Fruit fly (Drosophila melanogaster) whole organism, pupa: Measurements from ENCODE around the gene CG4842.
A peak's percentile ranks its signal among the peaks of the same experiment; 100 is the strongest.

Source experiments
- CG10348 ChIP-seq: fragments of 200-800 bp; sonication (Bioruptor generic); IDR thresholded peaks from 2 replicates; pipeline ENCODE4 v1.3.6; 2022; ENCODE audit warnings: missing biosample characterization, missing genetic modification characterization
- CG12605 ChIP-seq: fragments of 200-800 bp; sonication (Bioruptor generic); IDR thresholded peaks from 2 replicates; pipeline ENCODE4 v1.3.6; 2022; ENCODE audit warnings: missing biosample characterization, missing genetic modification characterization
- CG13204 ChIP-seq: fragments of 200-800 bp; sonication (Bioruptor generic); optimal IDR thresholded peaks from 2 replicates; lab custom pipeline; 2018; ENCODE audit warnings: missing biosample characterization, mild to moderate bottlenecking, missing genetic modification characterization, moderate library complexity
- CG14655 ChIP-seq: fragments of 200-800 bp; sonication (Bioruptor generic); optimal IDR thresholded peaks from 3 replicates; lab custom pipeline; 2017; ENCODE audit warnings: mild to moderate bottlenecking, missing biosample characterization, missing genetic modification reagents, missing genetic modification characterization
- CG15710 ChIP-seq: fragments of 200-800 bp; sonication (Bioruptor generic); optimal IDR thresholded peaks from 2 replicates; lab custom pipeline; 2018; ENCODE audit warnings: missing biosample characterization, mild to moderate bottlenecking, missing genetic modification characterization, moderate library complexity
- CG17806 ChIP-seq: fragments of 200-800 bp; sonication (Bioruptor generic); optimal IDR thresholded peaks from 2 replicates; lab custom pipeline; 2018; ENCODE audit warnings: missing biosample characterization, mild to moderate bottlenecking, missing genetic modification characterization, moderate library complexity
- CG32121 ChIP-seq: fragments of 200-800 bp; sonication (Bioruptor generic); IDR thresholded peaks from 2 replicates; pipeline ENCODE4 v1.3.6; 2022; ENCODE audit warnings: missing biosample characterization, missing genetic modification characterization
- CG34367 ChIP-seq: fragments of 200-800 bp; sonication (Bioruptor generic); optimal IDR thresholded peaks from 2 replicates; lab custom pipeline; 2018; ENCODE audit warnings: missing biosample characterization, mild to moderate bottlenecking, missing genetic modification characterization
- CG4496 ChIP-seq: fragments of 200-800 bp; sonication (Bioruptor generic); IDR thresholded peaks from 3 replicates; pipeline ENCODE4 v1.3.6; 2022; ENCODE audit warnings: missing biosample characterization, missing genetic modification characterization
- CG8159 ChIP-seq: fragments of 200-800 bp; sonication (Bioruptor generic); optimal IDR thresholded peaks from 3 replicates; lab custom pipeline; 2018; ENCODE audit warnings: missing biosample characterization, mild to moderate bottlenecking, missing genetic modification characterization, moderate library complexity
- CG8301 ChIP-seq: fragments of 200-800 bp; sonication (Bioruptor generic); optimal IDR thresholded peaks from 2 replicates; lab custom pipeline; 2018; ENCODE audit warnings: missing biosample characterization, mild to moderate bottlenecking, missing genetic modification characterization
- CG9948 ChIP-seq: fragments of 200-800 bp; sonication (Bioruptor generic); optimal IDR thresholded peaks from 2 replicates; lab custom pipeline; 2018; ENCODE audit warnings: missing biosample characterization, mild to moderate bottlenecking, missing genetic modification characterization, moderate library complexity
- D1 ChIP-seq: fragments of 200-800 bp; sonication (Bioruptor generic); optimal IDR thresholded peaks from 2 replicates; lab custom pipeline; 2018; ENCODE audit warnings: missing biosample characterization, mild to moderate bottlenecking, missing genetic modification characterization, moderate library complexity
- EcR ChIP-seq: fragments of 200-800 bp; sonication (Bioruptor generic); optimal IDR thresholded peaks from 3 replicates; lab custom pipeline; 2019; ENCODE audit warnings: missing biosample characterization, missing genetic modification characterization, mild to moderate bottlenecking, moderate library complexity, missing genetic modification reagents
- Ets98B ChIP-seq: fragments of 200-800 bp; sonication (Bioruptor generic); IDR thresholded peaks from 2 replicates; pipeline ENCODE4 v1.3.6; 2022; ENCODE audit warnings: missing biosample characterization, missing genetic modification characterization
- Pif1A ChIP-seq: fragments of 200-800 bp; sonication (Bioruptor generic); optimal IDR thresholded peaks from 3 replicates; lab custom pipeline; 2016; ENCODE audit warnings: missing biosample characterization, missing genetic modification characterization
- Pif1B ChIP-seq: fragments of 200-800 bp; sonication (Bioruptor generic); optimal IDR thresholded peaks from 3 replicates; lab custom pipeline; 2016; ENCODE audit warnings: missing biosample characterization, missing genetic modification characterization
- Snoo ChIP-seq: fragments of 200-800 bp; sonication (Bioruptor generic); optimal IDR thresholded peaks from 3 replicates; lab custom pipeline; 2017; ENCODE audit warnings: missing biosample characterization, mild to moderate bottlenecking, missing genetic modification characterization, inconsistent platforms
- fd96Ca ChIP-seq: fragments of 200-800 bp; sonication (Bioruptor generic); IDR thresholded peaks from 3 replicates; pipeline ENCODE4 v1.3.6; 2022; ENCODE audit warnings: missing biosample characterization, missing genetic modification characterization
- gl ChIP-seq: fragments of 200-800 bp; sonication (Bioruptor generic); optimal IDR thresholded peaks from 2 replicates; lab custom pipeline; 2018; ENCODE audit warnings: missing biosample characterization, mild to moderate bottlenecking, missing genetic modification characterization
- rn ChIP-seq: fragments of 200-800 bp; sonication (Bioruptor generic); IDR thresholded peaks from 2 replicates; pipeline ENCODE4 v1.3.6; 2022; ENCODE audit warnings: missing biosample characterization, missing genetic modification characterization

CG4842 gene

dm6 chr3L:16337739-16338138 lies 30.4 kb upstream of the CG4842 start:
- TF ChIP-seq CG15710 (tag; lab: Kevin White, UChicago) (no peak), fd96Ca (GFP tag; lab: Robert Waterston, UW) (no peak), CG4496 (GFP tag; lab: Robert Waterston, UW) (no peak), Snoo (tag; lab: Kevin White, UChicago) (no peak), CG8301 (tag; lab: Kevin White, UChicago) (no peak), CG17806 (tag; lab: Kevin White, UChicago) (no peak), CG13204 (GFP tag; lab: Kevin White, UChicago) (no peak), Ets98B (GFP tag; lab: Robert Waterston, UW) (no peak), EcR (GFP tag; lab: Kevin White, UChicago) (no peak)

DNA sequence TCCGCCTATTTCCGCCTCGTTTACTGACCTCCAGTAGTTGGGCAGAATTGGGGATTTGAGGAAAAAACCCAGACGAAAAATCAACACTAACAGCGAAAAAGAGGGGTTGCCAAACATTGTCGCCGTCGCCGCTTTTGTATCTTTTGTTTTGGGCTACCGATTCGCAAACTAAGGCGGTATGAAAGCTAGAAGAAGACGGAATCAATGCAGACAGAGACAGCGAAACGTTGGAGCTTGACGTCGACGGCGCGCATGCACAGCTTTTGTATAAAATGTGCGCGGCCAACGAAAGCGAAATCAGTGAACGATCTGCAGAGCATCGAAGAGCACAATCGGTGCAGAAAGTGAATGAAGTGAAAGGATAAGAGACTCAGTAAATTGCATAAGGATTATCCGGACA lies 29.5 kb upstream of the CG4842 start, which contains the start of gene CG4998:
TSS of gene CG4998 (plus strand) at position 301 of the 400 bp plus-strand sequence.
- TF ChIP-seq rn (GFP tag; lab: Robert Waterston, UW) (no peak), CG14655 (GFP tag; lab: Kevin White, UChicago) (no peak), CG34367 (tag; lab: Kevin White, UChicago) (no peak), CG17806 (tag; lab: Kevin White, UChicago) (no peak)

DNA sequence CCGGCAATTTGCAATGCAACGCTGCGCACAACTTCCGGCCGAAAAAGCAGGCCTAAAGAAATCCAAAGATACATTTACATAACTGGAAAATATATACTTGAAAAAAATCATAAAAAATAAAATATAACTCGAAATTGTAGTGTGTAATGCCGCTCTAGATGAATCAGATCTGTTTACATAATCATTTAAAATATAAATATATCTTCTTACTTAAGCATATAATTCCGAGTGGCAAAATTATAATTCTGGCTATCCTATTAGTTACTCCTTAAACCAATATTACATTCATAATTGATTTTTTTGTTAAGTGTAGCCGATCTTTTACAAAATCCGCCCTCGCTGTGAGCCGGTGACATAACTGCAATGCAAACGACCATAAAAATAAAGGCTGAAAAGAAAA lies 28.7 kb upstream of the CG4842 start:
- TF ChIP-seq CG4496 (GFP tag; lab: Robert Waterston, UW) = no peak
- TF ChIP-seq CG8301 (tag; lab: Kevin White, UChicago) = no peak
- TF ChIP-seq EcR (GFP tag; lab: Kevin White, UChicago) = no peak
- no peak for TF ChIP-seq CG34367 (tag; lab: Kevin White, UChicago)
- TF ChIP-seq CG15710 (tag; lab: Kevin White, UChicago) = no peak
- no peak for TF ChIP-seq CG9948 (tag; lab: Kevin White, UChicago)
- TF ChIP-seq CG8159 = no peak
- TF ChIP-seq gl = no peak
- no peak for TF ChIP-seq Snoo (tag; lab: Kevin White, UChicago)

DNA sequence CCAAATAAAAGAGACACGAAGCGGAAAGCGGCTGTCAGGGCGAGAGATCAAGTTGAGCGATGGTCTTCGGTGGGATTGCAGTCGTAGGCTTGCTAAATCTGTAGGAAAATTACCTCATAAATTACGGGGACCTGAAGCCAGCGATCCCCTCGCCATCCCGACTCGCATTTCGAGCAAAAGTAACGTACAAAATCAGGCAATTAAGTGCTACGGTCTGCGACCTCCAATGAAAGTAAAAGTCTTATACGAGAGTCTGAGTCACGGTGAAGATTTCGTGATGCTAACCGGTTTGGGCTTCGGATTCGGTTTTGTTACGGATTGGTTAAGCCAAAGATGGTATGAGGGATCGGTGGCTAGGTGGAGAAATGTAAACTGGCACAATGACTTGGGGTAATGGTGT lies 28.3 kb upstream of the CG4842 start:
- no peak for TF ChIP-seq CG17806 (tag; lab: Kevin White, UChicago)
- peak; percentile 35 for TF ChIP-seq EcR (GFP tag; lab: Kevin White, UChicago)
- no peak for TF ChIP-seq CG4496 (GFP tag; lab: Robert Waterston, UW)
- no peak for TF ChIP-seq CG15710 (tag; lab: Kevin White, UChicago)
- no peak for TF ChIP-seq CG8301 (tag; lab: Kevin White, UChicago)
- TF ChIP-seq, all 21 proteins: peak for 1

DNA sequence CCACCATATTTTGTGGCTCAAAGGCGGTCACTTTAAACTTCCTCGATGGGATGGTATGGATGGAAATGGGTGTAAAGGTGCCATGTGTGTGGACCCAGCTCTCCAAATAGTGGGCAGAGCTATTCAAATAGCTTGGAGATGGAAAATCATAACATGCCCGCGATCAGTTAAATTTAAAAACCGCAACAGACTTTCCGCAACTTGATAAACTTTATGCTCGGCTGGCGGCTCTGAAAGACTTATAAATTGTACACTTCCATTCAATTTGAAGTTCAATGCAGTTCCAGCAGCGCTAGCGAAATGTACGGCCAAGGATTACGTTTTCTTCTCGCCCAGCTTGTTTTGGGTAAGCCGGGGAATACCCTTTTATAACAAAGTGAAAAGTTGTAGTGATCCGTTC lies 22.2 kb upstream of the CG4842 start, which contains the start of gene CG33257:
TSS of gene CG33257 (plus strand) at position 301 of the 400 bp plus-strand sequence.
- TF ChIP-seq Ets98B (GFP tag; lab: Robert Waterston, UW) = no peak
- TF ChIP-seq CG9948 (tag; lab: Kevin White, UChicago) = no peak
- TF ChIP-seq CG8159 = no peak
- TF ChIP-seq CG32121 (GFP tag; lab: Robert Waterston, UW) = no peak
- TF ChIP-seq Snoo (tag; lab: Kevin White, UChicago) = no peak
- no peak for TF ChIP-seq EcR (GFP tag; lab: Kevin White, UChicago)
- TF ChIP-seq CG34367 (tag; lab: Kevin White, UChicago) = no peak
- TF ChIP-seq fd96Ca (GFP tag; lab: Robert Waterston, UW) = no peak
- TF ChIP-seq Pif1B = no peak
- TF ChIP-seq CG17806 (tag; lab: Kevin White, UChicago) = no peak
- TF ChIP-seq CG10348 = no peak
- no peak for TF ChIP-seq gl

dm6 chr3L:16347914-16348313 lies 20.3 kb upstream of the CG4842 start, which contains the start of gene mRpS34:
TSS of gene mRpS34 (plus strand) at chr3L:16348074.
- TF ChIP-seq CG8301 (tag; lab: Kevin White, UChicago) (no peak), CG15710 (tag; lab: Kevin White, UChicago) (no peak), CG14655 (GFP tag; lab: Kevin White, UChicago) (no peak), Snoo (tag; lab: Kevin White, UChicago) (no peak), CG8159 (no peak), CG4496 (GFP tag; lab: Robert Waterston, UW) (no peak), Pif1A (GFP tag; lab: Kevin White, UChicago) (no peak), CG32121 (GFP tag; lab: Robert Waterston, UW) (no peak)
- TF ChIP-seq, all 21 proteins: peak for 0

- TF ChIP-seq Pif1B (no peak), CG15710 (tag; lab: Kevin White, UChicago) (no peak), CG13204 (GFP tag; lab: Kevin White, UChicago) (no peak), CG8159 (no peak), D1 (tag; lab: Kevin White, UChicago) (no peak), rn (GFP tag; lab: Robert Waterston, UW) (no peak), CG12605 (no peak), EcR (GFP tag; lab: Kevin White, UChicago) (no peak), CG17806 (tag; lab: Kevin White, UChicago) (no peak), Pif1A (GFP tag; lab: Kevin White, UChicago) (no peak), CG9948 (tag; lab: Kevin White, UChicago) (no peak), gl (no peak)
These were observed 18.5 kb upstream of the CG4842 start for dm6 chr3L:16349686-16350085.
